Worm (Caenorhabditis elegans): Measurements from ENCODE around the gene tsp-4.

tsp-4 gene

DNA sequence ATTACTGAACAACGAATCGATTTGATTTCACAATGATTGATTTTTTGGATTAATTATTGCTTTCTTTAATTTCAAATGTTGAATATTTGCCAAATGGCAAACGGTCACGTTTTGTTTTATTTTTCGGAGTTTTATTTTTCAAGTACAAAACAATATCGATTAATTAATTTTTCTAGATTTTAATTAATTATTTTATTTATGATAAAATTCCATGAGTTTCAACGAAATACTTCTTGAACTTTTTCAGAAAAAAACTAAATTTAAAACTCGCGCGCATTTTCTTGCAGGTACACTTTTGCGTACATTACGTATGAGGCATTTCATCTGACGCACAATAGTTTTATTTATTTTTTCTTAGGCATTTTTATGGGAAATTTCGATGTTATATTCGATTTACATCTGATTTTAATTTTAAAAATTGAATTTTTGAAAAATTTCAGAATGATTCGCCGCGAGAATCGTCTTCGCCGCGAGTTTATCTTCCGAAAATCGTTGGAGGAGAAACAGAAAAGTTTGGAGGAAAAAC lies 38.9 kb upstream of the tsp-4 start, which contains the start of the genes ZK795.2 and ZK795.3 (continued):
- TF ChIP-seq ceh-8 (GFP tag; optimal IDR thresholded peaks at IDR 0.05) (no peak), sptf-1 (tag; optimal IDR thresholded peaks at IDR 0.05) (no peak), zag-1 (tag; optimal IDR thresholded peaks at IDR 0.05) (no peak), pag-3 (tag; optimal IDR thresholded peaks at IDR 0.05; ENCODE audit: borderline replicate concordance, insufficient read depth) (no peak), unc-98 (GFP tag; IDR thresholded peaks at IDR 0.05) (no peak), Y116A8C.19 (tag; optimal IDR thresholded peaks at IDR 0.05; ENCODE audit: borderline replicate concordance) (no peak), mep-1 (tag; optimal IDR thresholded peaks at IDR 0.05) (peak; percentile 87), nhr-28 (tag; optimal IDR thresholded peaks at IDR 0.05) (no peak), ets-5 (GFP tag; IDR thresholded peaks at IDR 0.05) (no peak), efl-3 (GFP tag; optimal IDR thresholded peaks at IDR 0.05) (no peak), ceh-90 (tag; optimal IDR thresholded peaks at IDR 0.05) (peak; percentile 47), nhr-76 (tag; optimal IDR thresholded peaks at IDR 0.05) (no peak), fkh-4 (tag; optimal IDR thresholded peaks at IDR 0.05; ENCODE audit: borderline replicate concordance) (no peak), blmp-1 (tag; optimal IDR thresholded peaks at IDR 0.05) (peak; percentile 58), unc-62 (GFP tag; optimal IDR thresholded peaks at IDR 0.05) (no peak), ces-1 (GFP tag; optimal IDR thresholded peaks at IDR 0.05) (no peak), efl-1 (optimal IDR thresholded peaks at IDR 0.05) (peak; percentile 98 to 100), efl-1 (GFP tag; optimal IDR thresholded peaks at IDR 0.05 in 1 of 2) (peak; percentile 99 to 100), lir-3 (tag; optimal IDR thresholded peaks at IDR 0.05; ENCODE audit: poor library complexity) (no peak), unc-30 (tag; optimal IDR thresholded peaks at IDR 0.05) (no peak), sox-4 (tag; optimal IDR thresholded peaks at IDR 0.05) (no peak), alr-1 (tag; optimal IDR thresholded peaks at IDR 0.05; ENCODE audit: borderline replicate concordance) (no peak), unc-86 (tag; optimal IDR thresholded peaks at IDR 0.05) (peak; percentile 38), rnt-1 (tag; optimal IDR thresholded peaks at IDR 0.05) (peak; percentile 73), mef-2 (tag; optimal IDR thresholded peaks at IDR 0.05) (no peak), isw-1 (GFP tag; IDR thresholded peaks at IDR 0.05) (peak; percentile 47), dsc-1 (tag; optimal IDR thresholded peaks at IDR 0.05) (peak; percentile 61), ceh-63 (GFP tag; optimal IDR thresholded peaks at IDR 0.05) (no peak), ztf-4 (tag; optimal IDR thresholded peaks at IDR 0.05) (no peak), nhr-85 (tag) (peak; percentile 84), snpc-4 (tag; optimal IDR thresholded peaks at IDR 0.05) (peak; percentile 30), nhr-237 (tag; optimal IDR thresholded peaks at IDR 0.05) (peak; percentile 5), pqm-1 (tag; optimal IDR thresholded peaks at IDR 0.05) (no peak), aha-1 (tag; optimal IDR thresholded peaks at IDR 0.05) (no peak), nhr-84 (tag; optimal IDR thresholded peaks at IDR 0.05) (no peak), lin-39 (tag; optimal IDR thresholded peaks at IDR 0.05) (peak; percentile 78), mdl-1 (tag; optimal IDR thresholded peaks at IDR 0.05) (peak in 1 of 2 experiments; percentile 47), ceh-88 (GFP tag; IDR thresholded peaks at IDR 0.05) (no peak), nhr-77 (tag; optimal IDR thresholded peaks at IDR 0.05) (peak; percentile 18), elt-3 (tag; optimal IDR thresholded peaks at IDR 0.05) (peak in 2 of 6 experiments; percentile 26 to 43), nhr-71 (tag; optimal IDR thresholded peaks at IDR 0.05) (peak; percentile 81)

DNA sequence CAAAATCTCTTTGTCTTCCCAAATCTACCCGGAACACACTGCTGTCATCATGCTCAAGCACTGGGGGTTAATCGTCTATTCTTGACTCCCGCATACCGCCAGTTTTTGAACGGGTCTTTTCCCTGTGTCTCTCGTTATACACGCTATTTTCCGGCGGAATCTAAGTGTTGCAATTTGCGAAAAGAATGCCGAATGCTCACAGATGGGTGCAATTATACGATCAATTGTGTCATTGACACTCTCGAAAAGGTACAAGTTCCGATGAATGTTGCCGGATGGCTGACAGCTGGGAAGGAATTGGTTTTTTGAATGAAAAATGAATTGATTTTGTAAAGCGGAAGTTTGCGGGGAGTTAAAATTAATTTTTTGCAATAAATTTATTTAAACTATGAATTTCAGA lies 31.9 kb upstream of the tsp-4 start:
- TF ChIP-seq hlh-4 (tag; optimal IDR thresholded peaks at IDR 0.05) (no peak), elt-3 (tag; optimal IDR thresholded peaks at IDR 0.05) (no peak), efl-1 (optimal IDR thresholded peaks at IDR 0.05) (no peak), efl-1 (GFP tag; optimal IDR thresholded peaks at IDR 0.05 in 1 of 2) (no peak), egl-27 (tag; optimal IDR thresholded peaks at IDR 0.05) (no peak), elt-2 (tag; optimal IDR thresholded peaks at IDR 0.05) (no peak), sup-37 (GFP tag; optimal IDR thresholded peaks at IDR 0.05) (no peak), unc-30 (tag; optimal IDR thresholded peaks at IDR 0.05) (no peak), snu-23 (GFP tag; optimal IDR thresholded peaks at IDR 0.05) (no peak), efl-3 (GFP tag; optimal IDR thresholded peaks at IDR 0.05) (no peak), lir-3 (tag; optimal IDR thresholded peaks at IDR 0.05; ENCODE audit: poor library complexity) (no peak), nhr-20 (tag; optimal IDR thresholded peaks at IDR 0.05) (no peak), xbp-1 (tag; optimal IDR thresholded peaks at IDR 0.05) (no peak), alr-1 (tag; optimal IDR thresholded peaks at IDR 0.05; ENCODE audit: borderline replicate concordance) (no peak), aha-1 (tag; optimal IDR thresholded peaks at IDR 0.05) (no peak), ets-5 (GFP tag; IDR thresholded peaks at IDR 0.05) (no peak), vab-15 (tag; optimal IDR thresholded peaks at IDR 0.05) (no peak)

All from whole organism, L1 larva.